Fruit fly (Drosophila melanogaster): ENCODE data around the gene fax.

fax gene

DNA sequence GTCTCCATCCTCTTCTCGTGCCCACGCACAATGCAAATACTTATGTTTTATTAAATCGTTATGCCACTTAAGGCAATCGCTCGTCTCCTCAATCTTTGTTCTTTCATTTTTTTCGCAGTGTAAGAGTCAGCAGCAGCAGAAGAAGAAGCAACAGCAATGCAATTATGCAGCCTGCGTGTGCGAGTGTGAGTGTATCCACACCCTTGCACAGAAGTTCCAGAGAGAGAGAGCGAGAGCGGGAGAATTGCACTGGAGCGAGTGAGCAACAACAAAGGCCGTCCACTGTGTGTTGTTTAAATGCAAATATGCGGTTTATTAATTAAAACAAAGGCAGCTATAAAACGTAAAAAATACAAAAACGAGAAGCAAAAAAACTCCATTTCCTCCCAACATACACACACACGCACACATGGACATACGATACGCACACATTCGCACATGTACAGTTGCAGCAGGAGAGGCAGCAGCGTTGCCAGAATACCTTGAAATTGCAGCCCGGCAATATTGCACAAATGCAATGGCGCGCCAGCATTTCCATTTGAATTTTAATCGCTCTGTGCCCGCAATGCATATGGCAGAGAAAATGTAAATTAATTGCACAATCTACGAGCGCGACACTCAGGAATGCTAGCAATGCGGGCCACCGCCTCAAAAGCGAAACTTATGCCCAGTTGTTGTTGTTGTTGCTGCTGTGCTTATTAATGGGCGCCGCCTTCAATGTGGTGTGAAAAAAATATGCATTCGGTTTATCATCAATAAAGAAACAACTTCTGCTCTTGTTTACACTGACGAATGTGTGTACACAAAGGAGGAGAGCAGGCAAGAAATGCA is 2.8 kb downstream of the fax start (continued):
- TF ChIP-seq CG12659 (GFP tag; optimal IDR thresholded peaks at IDR 0.05), result no peak
- no peak for TF ChIP-seq CG7556 (GFP tag; optimal IDR thresholded peaks at IDR 0.05)
- no peak for TF ChIP-seq CG31365 (tag; optimal IDR thresholded peaks at IDR 0.05)
- no peak for TF ChIP-seq Sox102F (GFP tag; optimal IDR thresholded peaks at IDR 0.05)
- TF ChIP-seq tup (GFP tag; optimal IDR thresholded peaks at IDR 0.05), result peak; percentile 17
- TF ChIP-seq Eip74EF (GFP tag; optimal IDR thresholded peaks at IDR 0.05), result no peak
- TF ChIP-seq ci (GFP tag; IDR thresholded peaks at IDR 0.05), result peak; percentile 53; the same call in 1 of the 3 replicates
- peak; percentile 65 for TF ChIP-seq CG8290 (GFP tag; optimal IDR thresholded peaks at IDR 0.05)
- TF ChIP-seq CG8290 (tag; optimal IDR thresholded peaks at IDR 0.05), result peak in 1 of 2 experiments; percentile 80
- TF ChIP-seq da (GFP tag; optimal IDR thresholded peaks at IDR 0.05), result peak; percentile 32
- TF ChIP-seq z (GFP tag; IDR thresholded peaks at IDR 0.05), result peak; percentile 63; the same call in 1 of the 3 replicates
- no peak for TF ChIP-seq Bgb (GFP tag; IDR thresholded peaks at IDR 0.05; ENCODE audit: partially characterized antibody)
- TF ChIP-seq CG15479 (GFP tag; optimal IDR thresholded peaks at IDR 0.05), result peak; percentile 89
- no peak for TF ChIP-seq lmd (GFP tag; IDR thresholded peaks at IDR 0.05)
- TF ChIP-seq Ravus (GFP tag; IDR thresholded peaks at IDR 0.05), result no peak
- TF ChIP-seq al (GFP tag; IDR thresholded peaks at IDR 0.05), result no peak
- TF ChIP-seq sima (GFP tag; optimal IDR thresholded peaks at IDR 0.05), result no peak
- TF ChIP-seq Ptx1 (GFP tag; IDR thresholded peaks at IDR 0.05), result no peak
- TF ChIP-seq CG10979 (tag; optimal IDR thresholded peaks at IDR 0.05), result peak; percentile 22
- TF ChIP-seq h (optimal IDR thresholded peaks at IDR 0.05), result no peak
- TF ChIP-seq nerfin-2 (GFP tag; IDR thresholded peaks at IDR 0.05; ENCODE audit: partially characterized antibody), result no peak
- peak; percentile 54 for TF ChIP-seq CG18764 (GFP tag; optimal IDR thresholded peaks at IDR 0.05)
- no peak for TF ChIP-seq CG43689 (GFP tag; IDR thresholded peaks at IDR 0.05)
- peak; percentile 83 for TF ChIP-seq pros (GFP tag; optimal IDR thresholded peaks at IDR 0.05)
- TF ChIP-seq knrl (GFP tag; IDR thresholded peaks at IDR 0.05; ENCODE audit: partially characterized antibody), result no peak
- TF ChIP-seq grau (tag; optimal IDR thresholded peaks at IDR 0.05), result no peak
- TF ChIP-seq chinmo (GFP tag; IDR thresholded peaks at IDR 0.05; ENCODE audit: partially characterized antibody), result no peak
- no peak for TF ChIP-seq CG15011 (GFP tag; optimal IDR thresholded peaks at IDR 0.05)
- TF ChIP-seq chn (GFP tag; optimal IDR thresholded peaks at IDR 0.05), result peak; percentile 24
- TF ChIP-seq Optix (GFP tag; IDR thresholded peaks at IDR 0.05), result 0 out of 3 replicates have a peak, but pooled peaks have one; percentile 13
- TF ChIP-seq ken (GFP tag; IDR thresholded peaks at IDR 0.05), result 0 out of 3 replicates have a peak, but pooled peaks have one; percentile 33
- peak; percentile 5 for TF ChIP-seq CG4707 (GFP tag; optimal IDR thresholded peaks at IDR 0.05)
- TF ChIP-seq fd102C (GFP tag; optimal IDR thresholded peaks at IDR 0.05), result peak; percentile 95
- TF ChIP-seq CG7372 (GFP tag; IDR thresholded peaks at IDR 0.05), result no peak
- TF ChIP-seq kah (GFP tag; optimal IDR thresholded peaks at IDR 0.05), result peak; percentile 5
- TF ChIP-seq eve (GFP tag; optimal IDR thresholded peaks at IDR 0.05), result no peak
- no peak for TF ChIP-seq amos (GFP tag; IDR thresholded peaks at IDR 0.05; ENCODE audit: partially characterized antibody)
- peak; percentile 57 for TF ChIP-seq Spps (tag; optimal IDR thresholded peaks at IDR 0.05)
- peak; percentile 35 for TF ChIP-seq CG11723 (GFP tag; optimal IDR thresholded peaks at IDR 0.05)
- TF ChIP-seq CG12155 (GFP tag; optimal IDR thresholded peaks at IDR 0.05), result no peak
- TF ChIP-seq CG14667 (GFP tag; IDR thresholded peaks at IDR 0.05), result no peak
- peak; percentile 44 for TF ChIP-seq CG13775 (GFP tag; optimal IDR thresholded peaks at IDR 0.05)
- no peak for TF ChIP-seq pum (GFP tag; optimal IDR thresholded peaks at IDR 0.05)
- peak; percentile 25 for TF ChIP-seq CG2678 (tag; optimal IDR thresholded peaks at IDR 0.05)
- TF ChIP-seq CG18262 (tag; optimal IDR thresholded peaks at IDR 0.05), result peak; percentile 34
- no peak for TF ChIP-seq Ada2b (GFP tag; IDR thresholded peaks at IDR 0.05)
- TF ChIP-seq CG2875 (GFP tag; optimal IDR thresholded peaks at IDR 0.05), result peak; percentile 59
- TF ChIP-seq Stat92E (GFP tag; optimal IDR thresholded peaks at IDR 0.05), result no peak
- no peak for TF ChIP-seq Opbp (GFP tag; IDR thresholded peaks at IDR 0.05; ENCODE audit: partially characterized antibody)

Data from whole organism, embryonic.